Worm (Caenorhabditis elegans) whole organism, L3 larva: ENCODE results near the gene nono-1.

Experiments
- ZK546.5 ChIP-seq: sonication (generic microtip); optimal IDR thresholded peaks from 2 replicates; lab custom pipeline; 2017; ENCODE audit warnings: missing biosample characterization, missing genetic modification characterization
- aly-2 ChIP-seq: fragments of 150-350 bp; optimal IDR thresholded peaks from 2 replicates; lab custom pipeline; 2014; ENCODE audit warnings: missing biosample characterization, missing genetic modification characterization
- ceh-16 ChIP-seq: sonication (generic microtip); optimal IDR thresholded peaks from 2 replicates; lab custom pipeline; 2017; ENCODE audit warnings: missing biosample characterization, missing genetic modification characterization
- daf-12 ChIP-seq: fragments of 150-350 bp; optimal IDR thresholded peaks from 2 replicates; lab custom pipeline; 2014; ENCODE audit warnings: missing biosample characterization, missing genetic modification reagents, missing genetic modification characterization
- egl-27 ChIP-seq: sonication (generic microtip); optimal IDR thresholded peaks from 4 replicates; lab custom pipeline; 2017; ENCODE audit warnings: missing biosample characterization, missing genetic modification reagents, missing genetic modification characterization
- egl-5 ChIP-seq: fragments of 150-350 bp; optimal IDR thresholded peaks from 2 replicates; lab custom pipeline; 2017; ENCODE audit warnings: missing biosample characterization, missing genetic modification reagents, missing genetic modification characterization, inconsistent platforms
- elt-1 ChIP-seq: fragments of 150-350 bp; optimal IDR thresholded peaks from 2 replicates; lab custom pipeline; 2014; ENCODE audit warnings: missing biosample characterization, missing genetic modification characterization
- elt-2 ChIP-seq: sonication (generic microtip); optimal IDR thresholded peaks from 2 replicates; lab custom pipeline; 2016; ENCODE audit warnings: missing genetic modification reagents, mild to moderate bottlenecking, missing genetic modification characterization, missing compliant biosample characterization
- fkh-10 ChIP-seq: sonication (generic microtip); optimal IDR thresholded peaks from 2 replicates; lab custom pipeline; 2017; ENCODE audit warnings: missing biosample characterization, missing genetic modification reagents, missing genetic modification characterization
- hmg-11 ChIP-seq: sonication (generic microtip); optimal IDR thresholded peaks from 2 replicates; lab custom pipeline; 2016; ENCODE audit warnings: missing genetic modification characterization, missing compliant biosample characterization
- jun-1 ChIP-seq: fragments of 150-350 bp; optimal IDR thresholded peaks from 2 replicates; lab custom pipeline; 2014; ENCODE audit warnings: missing biosample characterization, missing genetic modification reagents, missing genetic modification characterization
- lin-15B ChIP-seq: fragments of 150-350 bp; optimal IDR thresholded peaks from 2 replicates; lab custom pipeline; 2014; ENCODE audit warnings: missing biosample characterization, missing genetic modification characterization
- lin-39 ChIP-seq: fragments of 150-350 bp; optimal IDR thresholded peaks from 2 replicates; lab custom pipeline; 2018; ENCODE audit warnings: missing biosample characterization, missing genetic modification reagents, missing genetic modification characterization
- lsy-12 ChIP-seq: sonication (generic microtip); optimal IDR thresholded peaks from 2 replicates; lab custom pipeline; 2016; ENCODE audit warnings: mild to moderate bottlenecking, missing genetic modification characterization, missing compliant biosample characterization
- mdl-1 ChIP-seq: fragments of 150-350 bp; optimal IDR thresholded peaks from 2 replicates; lab custom pipeline; 2014; ENCODE audit warnings: missing biosample characterization, missing genetic modification characterization
- mml-1 ChIP-seq: fragments of 150-350 bp; sonication (generic microtip); optimal IDR thresholded peaks from 3 replicates; lab custom pipeline; 2014; ENCODE audit warnings: missing biosample characterization, missing genetic modification characterization
- nfya-1 ChIP-seq: sonication (generic microtip); optimal IDR thresholded peaks from 2 replicates; lab custom pipeline; 2017; ENCODE audit warnings: missing genetic modification characterization, mild to moderate bottlenecking, missing compliant biosample characterization, antibody characterized with exemption, moderate library complexity; ENCODE audit not compliant: insufficient read depth
- nhr-12 ChIP-seq: fragments of 150-350 bp; optimal IDR thresholded peaks from 2 replicates; lab custom pipeline; 2014; ENCODE audit warnings: missing biosample characterization, missing genetic modification characterization
- nhr-23 ChIP-seq: fragments of 150-350 bp; optimal IDR thresholded peaks from 2 replicates; lab custom pipeline; 2014; ENCODE audit warnings: missing biosample characterization, missing genetic modification reagents, missing genetic modification characterization
- nhr-237 ChIP-seq: fragments of 150-350 bp; optimal IDR thresholded peaks from 2 replicates; lab custom pipeline; 2014; ENCODE audit warnings: missing biosample characterization, missing genetic modification characterization
- nhr-25 ChIP-seq: sonication (generic microtip); optimal IDR thresholded peaks from 2 replicates; lab custom pipeline; 2017; ENCODE audit warnings: missing biosample characterization, missing genetic modification characterization
- nhr-28 ChIP-seq: fragments of 150-350 bp; optimal IDR thresholded peaks from 2 replicates; lab custom pipeline; 2014; ENCODE audit warnings: missing biosample characterization, missing genetic modification characterization
- nhr-43 ChIP-seq: sonication (generic microtip); optimal IDR thresholded peaks from 2 replicates; lab custom pipeline; 2016; ENCODE audit warnings: mild to moderate bottlenecking, missing genetic modification characterization, missing compliant biosample characterization; ENCODE audit not compliant: poor library complexity, severe bottlenecking
- nhr-76 ChIP-seq: fragments of 150-350 bp; sonication (generic microtip); optimal IDR thresholded peaks from 5 replicates; lab custom pipeline; 2014; ENCODE audit warnings: missing biosample characterization, missing genetic modification characterization
- pha-4 ChIP-seq: fragments of 150-350 bp; optimal IDR thresholded peaks from 2 replicates; lab custom pipeline; 2014; ENCODE audit warnings: missing biosample characterization, missing genetic modification reagents, missing genetic modification characterization
- pqm-1 ChIP-seq: fragments of 150-350 bp; optimal IDR thresholded peaks from 2 replicates; lab custom pipeline; 2017; ENCODE audit warnings: missing biosample characterization, missing genetic modification characterization, inconsistent platforms
- sea-2 ChIP-seq: fragments of 150-350 bp; sonication (generic microtip); optimal IDR thresholded peaks from 4 replicates; lab custom pipeline; 2014; ENCODE audit warnings: missing biosample characterization, missing genetic modification reagents, missing genetic modification characterization
- skn-1 ChIP-seq: fragments of 150-350 bp; optimal IDR thresholded peaks from 2 replicates; lab custom pipeline; 2014; ENCODE audit warnings: missing biosample characterization, missing genetic modification characterization
- snpc-4 ChIP-seq: fragments of 150-350 bp; optimal IDR thresholded peaks from 2 replicates; lab custom pipeline; 2014; ENCODE audit warnings: missing biosample characterization, missing genetic modification characterization
- unc-39 ChIP-seq: sonication (generic microtip); optimal IDR thresholded peaks from 4 replicates; lab custom pipeline; 2017; ENCODE audit warnings: missing biosample characterization, missing genetic modification characterization
- zag-1 ChIP-seq: fragments of 150-350 bp; optimal IDR thresholded peaks from 2 replicates; lab custom pipeline; 2014; ENCODE audit warnings: missing biosample characterization, missing genetic modification characterization
- ztf-4 ChIP-seq: fragments of 150-350 bp; optimal IDR thresholded peaks from 2 replicates; lab custom pipeline; 2014; ENCODE audit warnings: missing biosample characterization, missing genetic modification characterization

The nono-1 gene

DNA sequence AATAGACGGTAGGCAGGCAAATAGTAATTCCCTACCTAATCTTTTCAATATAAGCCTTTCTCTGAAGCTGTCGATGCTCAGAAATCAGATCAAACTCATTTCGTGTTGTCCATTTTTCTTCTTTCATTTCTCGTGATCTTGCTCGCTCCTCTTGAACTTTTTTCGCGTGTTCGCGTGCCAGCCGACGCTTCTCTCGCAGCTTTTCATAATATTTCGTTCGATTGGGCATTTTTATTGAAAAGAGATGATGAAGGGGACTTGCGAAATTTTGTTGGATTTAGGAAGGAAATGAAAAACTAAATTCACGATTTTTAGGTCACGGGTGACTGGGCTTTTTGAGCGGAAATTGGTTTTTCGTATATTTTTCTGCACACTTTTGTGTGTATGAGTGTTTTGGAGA is 21.1 kb downstream of the nono-1 start, which contains the start of gene EGAP1.1:
Gene EGAP1.1, minus strand, starts transcription at position 229 of the 400 bp plus-strand sequence.
- TF ChIP-seq mdl-1: no peak
- peak; percentile 4 for TF ChIP-seq nfya-1 (tag; lab: Kevin White, UChicago)

ce11 chrIII:5934138-5934658 is 23.8 kb downstream of the nono-1 start:
- TF ChIP-seq nhr-28 (tag; lab: Kevin White, UChicago) (no peak), daf-12 (no peak), snpc-4 (tag; lab: Kevin White, UChicago) (no peak), fkh-10 (GFP tag; lab: Kevin White, UChicago) (peak; percentile 56), egl-5 (tag; lab: Kevin White, UChicago) (peak; percentile 41), ztf-4 (tag; lab: Kevin White, UChicago) (no peak), pha-4 (no peak)

ce11 chrIII:5932853-5933252 is 25.2 kb downstream of the nono-1 start, which contains the start of gene zmp-1:
zmp-1 (minus strand) TSS chrIII:5932953.
- TF ChIP-seq nhr-237 (tag; lab: Kevin White, UChicago) (no peak), mml-1 (tag; lab: Kevin White, UChicago) (no peak), nhr-12 (tag; lab: Kevin White, UChicago) (no peak), nhr-43 (tag; lab: Kevin White, UChicago) (no peak), skn-1 (no peak), ZK546.5 (tag; lab: Kevin White, UChicago) (no peak), elt-1 (tag; lab: Kevin White, UChicago) (no peak), hmg-11 (no peak)
- TF ChIP-seq, all 47 proteins: peak for 0

DNA sequence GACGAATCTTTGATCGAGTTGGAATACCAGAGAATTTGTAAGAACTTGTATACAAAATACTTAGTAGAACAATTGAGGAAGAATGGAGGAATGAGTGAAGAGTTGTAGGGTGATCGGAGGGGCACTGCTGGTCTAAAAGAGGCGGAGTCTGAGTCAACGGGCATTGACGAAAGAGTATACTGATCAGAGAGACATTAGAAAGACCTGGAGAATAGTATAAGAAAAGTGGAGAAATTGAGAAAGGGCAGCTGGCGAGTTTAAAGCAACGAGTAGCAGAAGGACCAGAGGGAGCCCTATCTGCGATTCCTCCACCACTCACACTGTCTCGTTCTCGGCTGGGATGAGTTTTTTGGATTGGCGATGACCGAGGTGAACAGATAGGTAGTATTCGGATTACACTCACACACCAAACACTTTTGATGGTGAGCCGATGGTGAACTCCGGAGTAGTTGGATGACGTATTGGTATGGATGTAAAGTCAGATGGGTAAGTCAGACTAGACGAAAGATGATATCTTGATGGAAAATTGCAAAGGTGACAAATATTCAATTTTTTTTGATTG is 26.5 kb downstream of the nono-1 start, which contains the start of gene EGAP1.5:
Gene EGAP1.5, plus strand, starts transcription at position 289 of the 562 bp plus-strand sequence.
- TF ChIP-seq nfya-1 (tag; lab: Kevin White, UChicago): peak; percentile 20
- no peak for TF ChIP-seq elt-1 (tag; lab: Kevin White, UChicago)

ce11 chrIII:5930659-5931058 is 27.4 kb downstream of the nono-1 start:
- TF ChIP-seq snpc-4 (tag; lab: Kevin White, UChicago) (no peak), nfya-1 (tag; lab: Kevin White, UChicago) (peak; percentile 30)

DNA sequence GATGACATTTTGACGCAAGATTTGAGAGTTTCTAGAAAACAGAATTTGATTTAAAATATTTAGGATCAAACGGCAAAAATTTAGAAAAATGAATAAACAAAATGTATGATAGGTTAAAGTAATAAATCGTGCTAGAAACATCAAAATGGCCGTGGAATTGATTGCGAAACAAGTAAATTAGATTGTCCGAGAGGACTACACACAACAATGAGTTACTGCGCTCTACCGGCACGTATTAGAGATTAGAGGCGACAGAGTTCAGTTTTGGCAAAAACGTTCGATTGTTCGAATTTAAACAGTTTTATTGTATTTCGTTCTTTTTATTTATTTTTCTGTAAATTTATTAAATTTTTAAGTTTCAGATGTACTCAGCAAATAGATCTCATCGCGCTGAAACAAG is 32.3 kb downstream of the nono-1 start, which contains the start of the genes dnc-2 and bcl-7:
Gene dnc-2, minus strand, starts transcription at position 33 of the 400 bp plus-strand sequence.
Gene bcl-7, plus strand, starts transcription at position 363 of the 400 bp plus-strand sequence.
- TF ChIP-seq nhr-43 (tag; lab: Kevin White, UChicago): peak; percentile 37
- peak; percentile 65 for TF ChIP-seq lin-39 (tag; lab: Kevin White, UChicago)
- no peak for TF ChIP-seq nhr-76
- no peak for TF ChIP-seq jun-1 (tag; lab: Kevin White, UChicago)
- no peak for TF ChIP-seq fkh-10 (GFP tag; lab: Kevin White, UChicago)
- TF ChIP-seq nfya-1 (tag; lab: Kevin White, UChicago): peak; percentile 64
- TF ChIP-seq ceh-16 (tag; lab: Kevin White, UChicago): no peak
- peak; percentile 21 for TF ChIP-seq pqm-1 (tag; lab: Kevin White, UChicago)
- no peak for TF ChIP-seq sea-2 (GFP tag; lab: Kevin White, UChicago)
- no peak for TF ChIP-seq elt-1 (tag; lab: Kevin White, UChicago)
- no peak for TF ChIP-seq lsy-12 (tag; lab: Kevin White, UChicago)
- no peak for TF ChIP-seq nhr-12 (tag; lab: Kevin White, UChicago)
- peak; percentile 62 for TF ChIP-seq hmg-11
- TF ChIP-seq skn-1: no peak
- TF ChIP-seq egl-27 (tag; lab: Kevin White, UChicago): no peak
- no peak for TF ChIP-seq ZK546.5 (tag; lab: Kevin White, UChicago)
- TF ChIP-seq nhr-25 (tag; lab: Kevin White, UChicago): peak; percentile 49
- peak; percentile 82 for TF ChIP-seq lin-15B
- TF ChIP-seq egl-5 (tag; lab: Kevin White, UChicago): no peak
- TF ChIP-seq zag-1 (tag; lab: Kevin White, UChicago): no peak
- no peak for TF ChIP-seq aly-2 (tag; lab: Kevin White, UChicago)
- no peak for TF ChIP-seq nhr-237 (tag; lab: Kevin White, UChicago)
- TF ChIP-seq elt-2 (tag; lab: Kevin White, UChicago): peak; percentile 16
- peak; percentile 22 for TF ChIP-seq snpc-4 (tag; lab: Kevin White, UChicago)
- TF ChIP-seq pha-4: peak; percentile 82
- TF ChIP-seq nhr-23 (tag; lab: Kevin White, UChicago): peak; percentile 59
- TF ChIP-seq unc-39 (tag; lab: Kevin White, UChicago): no peak
